Worm (Caenorhabditis elegans) whole organism, L2 larva: ENCODE data around the gene pat-9.
"Not testable (repeated sequence)": the region's sequence is repeated elsewhere in the genome, so short reads cannot be mapped to it uniquely, and the experiment has no call there.

Experiments
- C34F6.9 ChIP-seq: fragments of 150-350 bp; optimal IDR thresholded peaks from 2 replicates; lab custom pipeline; 2014; ENCODE audit warnings: missing biosample characterization, missing genetic modification characterization
- Y55F3AM.14 ChIP-seq: fragments of 200-800 bp; sonication (Bioruptor generic); optimal IDR thresholded peaks from 2 replicates; lab custom pipeline; 2018; ENCODE audit warnings: mild to moderate bottlenecking, missing genetic modification characterization, missing compliant biosample characterization
- ZK546.5 ChIP-seq: sonication (generic microtip); optimal IDR thresholded peaks from 2 replicates; lab custom pipeline; 2017; ENCODE audit warnings: missing biosample characterization, missing genetic modification characterization
- ceh-16 ChIP-seq: fragments of 150-350 bp; optimal IDR thresholded peaks from 2 replicates; lab custom pipeline; 2014; ENCODE audit warnings: missing biosample characterization, missing genetic modification characterization
- ceh-82 ChIP-seq: fragments of 150-350 bp; optimal IDR thresholded peaks from 2 replicates; lab custom pipeline; 2014; ENCODE audit warnings: missing biosample characterization, missing genetic modification characterization
- dmd-4 ChIP-seq: sonication (generic microtip); optimal IDR thresholded peaks from 2 replicates; lab custom pipeline; 2017; ENCODE audit warnings: missing biosample characterization, missing genetic modification characterization
- egl-27 ChIP-seq: sonication (generic microtip); optimal IDR thresholded peaks from 3 replicates; lab custom pipeline; 2017; ENCODE audit warnings: missing biosample characterization, missing genetic modification reagents, missing genetic modification characterization
- elt-1 ChIP-seq: fragments of 150-350 bp; optimal IDR thresholded peaks from 2 replicates; lab custom pipeline; 2014; ENCODE audit warnings: missing biosample characterization, missing genetic modification characterization
- elt-3 ChIP-seq: sonication (generic microtip); optimal IDR thresholded peaks from 2 replicates; lab custom pipeline; 2017; ENCODE audit warnings: missing biosample characterization, missing genetic modification characterization
- fos-1 ChIP-seq: fragments of 150-350 bp; optimal IDR thresholded peaks from 2 replicates; lab custom pipeline; 2014; ENCODE audit warnings: missing biosample characterization, missing genetic modification characterization
- gmeb-1 ChIP-seq: fragments of 150-350 bp; optimal IDR thresholded peaks from 2 replicates; lab custom pipeline; 2014; ENCODE audit warnings: missing biosample characterization, missing genetic modification characterization
- lin-11 ChIP-seq: fragments of 150-350 bp; sonication (generic microtip); optimal IDR thresholded peaks from 2 replicates; lab custom pipeline; 2014; ENCODE audit warnings: missing biosample characterization, missing genetic modification characterization, inconsistent platforms, mixed read lengths
- lin-13 ChIP-seq: fragments of 150-350 bp; optimal IDR thresholded peaks from 2 replicates; lab custom pipeline; 2014; ENCODE audit warnings: missing biosample characterization, missing genetic modification reagents, missing genetic modification characterization
- lsy-2 ChIP-seq, 2 experiments: fragments of 150-350 bp in 1 of 2; sonication (generic microtip) in 1 of 2; optimal IDR thresholded peaks; 2 replicates each; lab custom pipeline; 2014 to 2017; ENCODE audit warnings: missing biosample characterization in 2 of 2, missing genetic modification characterization in 2 of 2
- mab-5 ChIP-seq: fragments of 150-350 bp; optimal IDR thresholded peaks from 2 replicates; lab custom pipeline; 2014; ENCODE audit warnings: missing biosample characterization, missing genetic modification characterization
- mbf-1 ChIP-seq: sonication (generic microtip); optimal IDR thresholded peaks from 2 replicates; lab custom pipeline; 2017; ENCODE audit warnings: missing biosample characterization, missing genetic modification characterization
- nhr-10 ChIP-seq: sonication (generic microtip); optimal IDR thresholded peaks from 2 replicates; lab custom pipeline; 2017; ENCODE audit warnings: missing biosample characterization, missing genetic modification characterization
- nhr-11 ChIP-seq: fragments of 150-350 bp; optimal IDR thresholded peaks from 2 replicates; lab custom pipeline; 2014; ENCODE audit warnings: missing biosample characterization, missing genetic modification characterization
- nhr-129 ChIP-seq: fragments of 150-350 bp; optimal IDR thresholded peaks from 2 replicates; lab custom pipeline; 2014; ENCODE audit warnings: missing biosample characterization, missing genetic modification characterization
- nhr-21 ChIP-seq: fragments of 150-350 bp; optimal IDR thresholded peaks from 2 replicates; lab custom pipeline; 2014; ENCODE audit warnings: missing biosample characterization, missing genetic modification characterization
- nhr-23 ChIP-seq: fragments of 150-350 bp; optimal IDR thresholded peaks from 2 replicates; lab custom pipeline; 2014; ENCODE audit warnings: missing biosample characterization, missing genetic modification reagents, missing genetic modification characterization
- nhr-237 ChIP-seq: fragments of 150-350 bp; optimal IDR thresholded peaks from 2 replicates; lab custom pipeline; 2014; ENCODE audit warnings: missing biosample characterization, missing genetic modification characterization
- nhr-25 ChIP-seq: fragments of 150-350 bp; sonication (generic microtip); optimal IDR thresholded peaks from 3 replicates; lab custom pipeline; 2014; ENCODE audit warnings: missing biosample characterization, missing genetic modification characterization
- nhr-6 ChIP-seq: fragments of 150-350 bp; optimal IDR thresholded peaks from 2 replicates; lab custom pipeline; 2014; ENCODE audit warnings: missing biosample characterization, missing genetic modification characterization
- nhr-77 ChIP-seq: fragments of 150-350 bp; optimal IDR thresholded peaks from 2 replicates; lab custom pipeline; 2014; ENCODE audit warnings: missing biosample characterization, missing genetic modification characterization
- peb-1 ChIP-seq: fragments of 150-350 bp; optimal IDR thresholded peaks from 2 replicates; lab custom pipeline; 2014; ENCODE audit warnings: missing biosample characterization, missing genetic modification characterization
- skn-1 ChIP-seq: sonication (generic microtip); optimal IDR thresholded peaks from 2 replicates; lab custom pipeline; 2017; ENCODE audit warnings: missing biosample characterization, missing genetic modification characterization
- sma-3 ChIP-seq: sonication (generic microtip); optimal IDR thresholded peaks from 2 replicates; lab custom pipeline; 2016; ENCODE audit warnings: missing genetic modification reagents, missing genetic modification characterization, missing compliant biosample characterization
- snpc-4 ChIP-seq: fragments of 150-350 bp; optimal IDR thresholded peaks from 2 replicates; lab custom pipeline; 2014; ENCODE audit warnings: missing biosample characterization, missing genetic modification characterization
- unc-39 ChIP-seq: fragments of 150-350 bp; optimal IDR thresholded peaks from 2 replicates; lab custom pipeline; 2014; ENCODE audit warnings: missing biosample characterization, missing genetic modification characterization
- unc-55 ChIP-seq: fragments of 150-350 bp; sonication (generic microtip); optimal IDR thresholded peaks from 3 replicates; lab custom pipeline; 2014; ENCODE audit warnings: missing biosample characterization, missing genetic modification reagents, missing genetic modification characterization
- zag-1 ChIP-seq: fragments of 150-350 bp; optimal IDR thresholded peaks from 2 replicates; lab custom pipeline; 2014; ENCODE audit warnings: missing biosample characterization, missing genetic modification characterization
- ztf-1 ChIP-seq: fragments of 200-800 bp; sonication (Bioruptor generic); conservative IDR thresholded peaks from 2 replicates; pipeline ENCODE4 v1.3.6; 2022; ENCODE audit warnings: missing genetic modification characterization, missing compliant biosample characterization
- ztf-11 ChIP-seq: sonication (generic microtip); optimal IDR thresholded peaks from 2 replicates; lab custom pipeline; 2017; ENCODE audit warnings: missing biosample characterization, missing genetic modification characterization
- ztf-4 ChIP-seq: fragments of 150-350 bp; optimal IDR thresholded peaks from 2 replicates; lab custom pipeline; 2014; ENCODE audit warnings: missing biosample characterization, missing genetic modification characterization

The pat-9 gene

DNA sequence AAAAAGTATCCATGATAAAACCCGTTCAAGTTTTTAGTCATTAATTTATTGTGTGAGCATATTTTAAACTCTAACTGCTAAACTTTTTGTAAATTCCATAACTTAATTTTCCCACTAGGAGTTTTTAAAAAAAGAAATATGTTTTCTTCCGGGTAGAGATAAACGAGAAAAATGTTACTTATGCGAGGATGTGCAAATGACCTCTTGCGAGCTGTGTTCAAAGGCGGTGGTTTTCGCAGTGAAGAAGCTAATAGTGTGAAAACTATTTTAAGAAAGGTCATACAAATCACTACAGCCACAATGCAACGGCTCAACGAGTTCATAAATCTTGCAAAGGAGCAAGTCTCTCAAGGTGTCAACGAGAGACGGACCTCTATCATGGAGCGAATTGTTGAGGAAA lies 35.7 kb upstream of the pat-9 start, which contains the start of gene K05G3.1:
Gene K05G3.1 (plus strand): TSS at position 301 of the 400 bp plus-strand sequence.
- TF ChIP-seq nhr-11 (tag; lab: Kevin White, UChicago) (no peak), ZK546.5 (no peak), nhr-23 (tag; lab: Kevin White, UChicago) (no peak)

DNA sequence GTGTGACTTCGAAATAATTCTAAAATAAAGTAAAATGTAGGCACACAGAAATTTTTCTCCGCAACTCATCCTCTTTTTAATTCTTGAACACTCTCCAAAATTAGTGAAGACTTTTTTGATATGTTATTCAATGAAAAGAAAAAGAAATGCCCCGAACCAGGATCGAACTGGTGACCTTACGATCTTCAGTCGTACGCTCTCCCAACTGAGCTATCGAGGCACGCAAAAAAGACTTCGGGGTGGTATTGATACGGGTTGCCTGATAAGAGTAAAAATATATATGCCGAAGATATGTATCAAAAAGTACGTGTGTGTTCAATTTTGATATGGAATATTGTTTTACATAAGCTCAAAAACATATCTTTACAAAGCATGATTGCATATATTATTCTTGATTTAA lies 33.7 kb upstream of the pat-9 start:
- no peak for TF ChIP-seq zag-1 (tag; lab: Kevin White, UChicago)
- no peak for TF ChIP-seq ztf-4 (tag; lab: Kevin White, UChicago)
- peak; percentile 3 for TF ChIP-seq nhr-129 (tag; lab: Kevin White, UChicago)
- TF ChIP-seq nhr-237 (tag; lab: Kevin White, UChicago): no peak
- TF ChIP-seq sma-3 (GFP tag; lab: Kevin White, UChicago): peak; percentile 10
- no peak for TF ChIP-seq snpc-4 (tag; lab: Kevin White, UChicago)
- TF ChIP-seq dmd-4 (tag; lab: Kevin White, UChicago): no peak
- no peak for TF ChIP-seq mbf-1 (tag; lab: Kevin White, UChicago)
- peak; percentile 14 for TF ChIP-seq gmeb-1 (tag; lab: Kevin White, UChicago)
- no peak for TF ChIP-seq nhr-25 (tag; lab: Kevin White, UChicago)
- TF ChIP-seq ZK546.5: no peak

ce11 chrX:16505348-16505747 lies 31.3 kb upstream of the pat-9 start, which contains the start of gene T25D1.3:
Gene T25D1.3, plus strand, starts transcription at chrX:16505648.
- no peak for TF ChIP-seq elt-1 (tag; lab: Kevin White, UChicago)
- no peak for TF ChIP-seq skn-1 (tag; lab: Kevin White, UChicago)
- TF ChIP-seq lin-13: no peak
- no peak for TF ChIP-seq ZK546.5
- TF ChIP-seq nhr-77 (tag; lab: Kevin White, UChicago): no peak
- no peak for TF ChIP-seq lsy-2 (tag; optimal IDR thresholded peaks at IDR 0.05; lab: Kevin White, UChicago)
- no peak for TF ChIP-seq dmd-4 (tag; lab: Kevin White, UChicago)
- TF ChIP-seq snpc-4 (tag; lab: Kevin White, UChicago): no peak
- TF ChIP-seq fos-1 (tag; lab: Kevin White, UChicago): no peak
- no peak for TF ChIP-seq ztf-11 (tag; lab: Kevin White, UChicago)
- no peak for TF ChIP-seq mab-5 (tag; lab: Kevin White, UChicago)
- no peak for TF ChIP-seq ceh-16 (tag; lab: Kevin White, UChicago)
- TF ChIP-seq nhr-21 (tag; lab: Kevin White, UChicago): no peak
- TF ChIP-seq nhr-6 (tag; lab: Kevin White, UChicago): no peak
- TF ChIP-seq lin-11 (tag; lab: Kevin White, UChicago): no peak
- no peak for TF ChIP-seq C34F6.9
- no peak for TF ChIP-seq nhr-129 (tag; lab: Kevin White, UChicago)

DNA sequence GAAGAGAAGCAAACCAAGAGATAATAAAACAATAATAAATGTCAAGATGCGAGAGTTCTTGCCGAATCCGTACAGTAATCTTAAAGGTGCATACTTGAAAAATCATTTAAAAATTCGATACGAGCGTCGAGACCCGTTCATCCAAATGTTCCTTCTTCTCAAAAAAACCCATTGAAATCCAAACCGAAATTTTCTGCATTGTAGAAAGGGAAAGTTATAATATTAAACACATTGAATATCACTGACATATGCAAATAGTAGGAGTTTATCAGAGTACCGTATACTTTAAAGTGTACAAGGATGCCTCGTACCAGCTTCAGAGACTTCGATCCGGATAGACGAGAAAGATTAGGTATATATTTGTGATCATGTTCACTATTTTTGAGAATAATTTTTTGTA lies 21.4 kb upstream of the pat-9 start, which contains the start of gene T25D1.2:
Gene T25D1.2 (plus strand): TSS at position 301 of the 400 bp plus-strand sequence.
- not testable (repeated sequence) for TF ChIP-seq gmeb-1 (tag; lab: Kevin White, UChicago); elt-3 (tag; lab: Kevin White, UChicago); Y55F3AM.14 (GFP tag; lab: Kevin White, UChicago)

- TF ChIP-seq unc-39 (no peak), egl-27 (no peak), gmeb-1 (tag; lab: Kevin White, UChicago) (no peak), unc-55 (no peak)
These were observed 17.9 kb upstream of the pat-9 start for ce11 chrX:16518771-16519170.

DNA sequence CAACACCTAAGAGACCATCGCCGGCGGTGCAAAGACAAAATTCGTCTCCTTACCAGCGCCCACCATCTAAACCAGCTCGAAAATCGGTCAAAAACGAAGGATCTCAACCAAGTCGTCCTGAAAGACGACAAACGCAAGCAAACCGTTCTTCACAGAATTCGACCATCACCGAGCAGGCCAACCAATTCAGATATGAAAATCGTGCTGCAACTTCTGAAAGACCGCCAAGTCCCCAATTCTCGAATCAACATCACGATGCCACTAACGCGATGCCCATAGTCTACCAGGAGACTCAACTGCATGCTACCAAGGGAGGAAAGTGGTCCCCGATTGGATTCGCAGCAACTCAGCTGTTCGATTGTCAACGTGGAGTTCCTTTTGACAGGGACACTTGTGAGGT lies 17.2 kb upstream of the pat-9 start, which contains the start of gene T25D1.1:
Gene T25D1.1 (plus strand): TSS at position 301 of the 400 bp plus-strand sequence.
- no peak for TF ChIP-seq nhr-10 (tag; lab: Kevin White, UChicago)
- TF ChIP-seq lin-11 (tag; lab: Kevin White, UChicago): no peak
- no peak for TF ChIP-seq nhr-6 (tag; lab: Kevin White, UChicago)
- TF ChIP-seq ztf-1 (GFP tag; lab: Robert Waterston, UW): no peak
- no peak for TF ChIP-seq elt-1 (tag; lab: Kevin White, UChicago)
- no peak for TF ChIP-seq unc-55
- TF ChIP-seq peb-1: no peak
- TF ChIP-seq nhr-129 (tag; lab: Kevin White, UChicago): no peak
- no peak for TF ChIP-seq ztf-4 (tag; lab: Kevin White, UChicago)
- no peak for TF ChIP-seq ceh-82 (tag; lab: Kevin White, UChicago)
- no peak for TF ChIP-seq nhr-25 (tag; lab: Kevin White, UChicago)
